Fruit fly (Drosophila melanogaster): ENCODE results near the gene CG7714.
A peak's percentile ranks its signal among the peaks of the same experiment; 100 is the strongest.

The CG7714 gene

DNA sequence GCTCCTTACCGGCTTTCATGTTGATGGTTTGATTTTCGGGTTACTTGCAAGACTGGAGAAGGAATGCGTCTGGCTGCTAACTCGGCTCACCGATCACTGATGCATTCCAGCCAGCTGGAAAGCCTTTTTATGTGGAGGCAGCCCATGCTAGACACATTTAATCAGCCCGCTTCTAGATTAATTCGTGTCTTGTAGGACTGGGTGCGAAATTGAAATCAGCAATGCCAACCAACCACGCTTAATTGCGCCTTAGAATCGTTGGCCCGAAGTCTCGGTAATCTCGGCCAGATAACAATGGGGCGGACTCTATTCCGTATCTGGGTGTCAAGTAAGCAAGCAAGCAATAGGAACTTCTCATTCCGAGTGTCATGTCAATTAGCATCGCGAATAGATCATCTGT lies at the start of gene CG7714:
CG7714 (minus strand) TSS at position 101 of the 400 bp plus-strand sequence.
- TF ChIP-seq EcR (GFP tag; optimal IDR thresholded peaks at IDR 0.05) (no peak), psq (optimal IDR thresholded peaks at IDR 0.05) (no peak), usp (GFP tag; optimal IDR thresholded peaks at IDR 0.05) (no peak), Dll (optimal IDR thresholded peaks at IDR 0.05) (no peak), pan (optimal IDR thresholded peaks at IDR 0.05) (no peak), CG8478 (optimal IDR thresholded peaks at IDR 0.05) (no peak)

DNA sequence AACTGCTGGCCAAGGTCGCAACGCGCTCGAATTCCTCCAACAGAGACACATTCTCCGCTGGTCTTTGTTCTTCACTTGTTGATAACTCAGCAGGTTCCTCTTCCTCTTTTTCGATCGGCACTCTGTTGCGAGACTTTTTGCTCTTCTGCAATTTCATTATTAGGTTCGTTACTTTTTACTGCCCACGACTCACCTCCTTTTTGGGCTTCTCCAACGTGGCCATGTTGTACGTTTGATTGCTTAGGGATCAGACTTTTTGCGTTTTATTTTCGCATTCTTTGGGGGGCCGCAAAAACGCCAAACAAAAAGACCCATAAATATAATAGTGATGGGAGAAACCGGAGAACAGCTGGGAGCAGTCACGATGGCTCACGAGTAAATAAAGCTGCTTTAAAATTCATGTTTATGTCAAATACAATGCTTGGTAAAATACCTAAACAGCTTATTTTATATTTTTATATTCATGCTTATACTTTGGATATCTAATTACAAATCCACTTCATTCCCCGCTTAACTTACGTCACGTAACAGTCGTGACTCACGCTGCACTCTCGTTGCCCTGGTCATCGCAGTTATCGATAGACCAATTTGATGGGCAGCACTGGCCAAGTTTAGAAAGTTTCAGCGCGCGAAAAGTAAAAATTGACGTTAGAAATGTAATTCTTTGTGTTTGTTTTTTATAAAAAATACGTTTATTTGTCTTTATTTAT lies 32.5 kb upstream of the CG7714 start, which contains the start of gene Epg5:
Epg5 (minus strand) TSS at position 326 of the 710 bp plus-strand sequence.
- TF ChIP-seq EcR (GFP tag; optimal IDR thresholded peaks at IDR 0.05): no peak
- no peak for TF ChIP-seq Dll (optimal IDR thresholded peaks at IDR 0.05)
- no peak for TF ChIP-seq CG8478 (optimal IDR thresholded peaks at IDR 0.05)
- no peak for TF ChIP-seq psq (optimal IDR thresholded peaks at IDR 0.05)
- TF ChIP-seq usp (GFP tag; optimal IDR thresholded peaks at IDR 0.05): no peak
- no peak for TF ChIP-seq pan (optimal IDR thresholded peaks at IDR 0.05)

dm6 chr3R:18749786-18750185 lies 23.6 kb upstream of the CG7714 start:
- no peak for TF ChIP-seq pan (optimal IDR thresholded peaks at IDR 0.05)
- no peak for TF ChIP-seq EcR (GFP tag; optimal IDR thresholded peaks at IDR 0.05)
- TF ChIP-seq psq (optimal IDR thresholded peaks at IDR 0.05): no peak
- no peak for TF ChIP-seq Dll (optimal IDR thresholded peaks at IDR 0.05)
- TF ChIP-seq CG8478 (optimal IDR thresholded peaks at IDR 0.05): no peak

DNA sequence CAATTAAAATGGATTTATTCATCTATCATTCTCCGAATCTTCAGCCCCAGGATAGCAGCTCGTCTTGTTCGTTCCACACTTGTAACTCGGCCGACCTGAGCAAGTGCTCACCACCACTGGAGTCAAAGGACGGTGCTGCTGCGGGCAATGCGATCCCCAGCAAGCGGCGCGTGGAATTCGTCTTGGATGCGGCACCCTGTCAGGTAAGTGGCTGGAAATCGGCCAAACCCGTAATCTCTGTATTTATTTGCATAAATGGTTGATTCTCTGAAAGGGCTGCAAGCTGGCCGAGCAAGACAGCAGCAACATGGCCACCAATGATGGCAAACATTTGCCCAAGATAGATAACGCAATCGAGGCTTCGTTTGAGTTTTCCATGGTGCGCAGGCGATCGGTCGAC lies 21.9 kb upstream of the CG7714 start:
- no peak for TF ChIP-seq psq (optimal IDR thresholded peaks at IDR 0.05)
- TF ChIP-seq usp (GFP tag; optimal IDR thresholded peaks at IDR 0.05): no peak
- no peak for TF ChIP-seq Dll (optimal IDR thresholded peaks at IDR 0.05)

DNA sequence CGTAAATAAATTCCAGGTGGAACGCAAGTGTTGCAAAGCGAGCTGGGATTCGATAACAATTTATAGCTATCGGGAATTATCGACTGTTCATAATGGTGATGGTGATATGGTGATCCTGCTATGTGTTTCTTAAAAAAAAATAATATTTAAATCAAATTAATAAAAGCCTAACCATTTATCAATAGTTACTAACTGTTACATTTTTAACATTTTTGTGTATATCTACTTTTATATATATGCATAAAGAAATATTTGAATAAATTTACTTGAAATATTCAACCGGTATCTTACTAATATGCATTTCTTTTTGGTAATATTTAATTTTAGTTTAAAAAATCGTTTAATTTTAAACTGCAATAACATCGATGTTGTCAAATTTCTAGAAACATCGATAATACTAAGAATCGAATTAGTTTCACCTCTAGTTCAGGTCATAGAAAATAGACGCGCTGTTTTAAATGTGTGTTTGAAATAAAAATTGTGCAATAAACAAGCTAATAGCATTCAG lies 19.8 kb upstream of the CG7714 start, which contains the start of the genes PGS1 and gwl:
PGS1 (minus strand) TSS at position 81 of the 508 bp plus-strand sequence.
gwl (plus strand) TSS at position 410 of the 508 bp plus-strand sequence.
- TF ChIP-seq usp (GFP tag; optimal IDR thresholded peaks at IDR 0.05) (no peak), pan (optimal IDR thresholded peaks at IDR 0.05) (no peak), psq (optimal IDR thresholded peaks at IDR 0.05) (no peak), Dll (optimal IDR thresholded peaks at IDR 0.05) (no peak), CG8478 (optimal IDR thresholded peaks at IDR 0.05) (no peak), EcR (GFP tag; optimal IDR thresholded peaks at IDR 0.05) (no peak)

DNA sequence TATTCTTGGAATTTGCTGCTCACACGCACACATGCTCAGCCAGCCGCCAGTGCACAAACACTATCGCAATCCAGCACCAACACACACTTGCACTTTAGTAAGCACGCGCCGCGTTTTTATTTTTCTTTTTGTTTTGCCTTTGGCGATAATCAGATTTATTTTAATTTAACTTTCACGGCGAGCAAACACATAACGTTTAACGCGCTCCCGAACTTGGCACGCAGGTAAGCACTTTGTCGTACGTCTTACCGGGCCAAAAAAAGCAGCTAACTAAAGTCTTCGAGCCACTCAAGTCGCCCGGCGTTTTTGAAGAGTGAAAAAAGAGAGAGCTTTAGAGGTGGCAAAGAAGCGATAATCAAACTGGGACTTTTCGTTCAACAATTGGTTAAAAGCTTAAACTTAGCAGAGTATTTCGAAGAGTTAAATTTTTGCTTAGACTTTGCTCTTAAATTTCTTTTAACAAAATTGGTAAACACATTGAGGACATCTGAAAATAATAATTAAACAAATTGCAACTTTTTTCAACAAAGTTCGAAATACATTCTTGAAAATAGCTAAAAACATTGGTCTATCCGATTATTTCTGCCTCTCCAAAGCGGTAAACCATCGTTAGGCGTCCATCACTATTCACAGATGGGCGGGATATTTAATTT lies 17.2 kb upstream of the CG7714 start, which contains the start of gene Mekk1:
Mekk1 (minus strand) TSS at position 325 of the 653 bp plus-strand sequence.
- no peak for TF ChIP-seq psq (optimal IDR thresholded peaks at IDR 0.05)
- no peak for TF ChIP-seq Dll (optimal IDR thresholded peaks at IDR 0.05)
- no peak for TF ChIP-seq pan (optimal IDR thresholded peaks at IDR 0.05)
- TF ChIP-seq CG8478 (optimal IDR thresholded peaks at IDR 0.05): no peak
- TF ChIP-seq EcR (GFP tag; optimal IDR thresholded peaks at IDR 0.05): no peak
- TF ChIP-seq usp (GFP tag; optimal IDR thresholded peaks at IDR 0.05): no peak

DNA sequence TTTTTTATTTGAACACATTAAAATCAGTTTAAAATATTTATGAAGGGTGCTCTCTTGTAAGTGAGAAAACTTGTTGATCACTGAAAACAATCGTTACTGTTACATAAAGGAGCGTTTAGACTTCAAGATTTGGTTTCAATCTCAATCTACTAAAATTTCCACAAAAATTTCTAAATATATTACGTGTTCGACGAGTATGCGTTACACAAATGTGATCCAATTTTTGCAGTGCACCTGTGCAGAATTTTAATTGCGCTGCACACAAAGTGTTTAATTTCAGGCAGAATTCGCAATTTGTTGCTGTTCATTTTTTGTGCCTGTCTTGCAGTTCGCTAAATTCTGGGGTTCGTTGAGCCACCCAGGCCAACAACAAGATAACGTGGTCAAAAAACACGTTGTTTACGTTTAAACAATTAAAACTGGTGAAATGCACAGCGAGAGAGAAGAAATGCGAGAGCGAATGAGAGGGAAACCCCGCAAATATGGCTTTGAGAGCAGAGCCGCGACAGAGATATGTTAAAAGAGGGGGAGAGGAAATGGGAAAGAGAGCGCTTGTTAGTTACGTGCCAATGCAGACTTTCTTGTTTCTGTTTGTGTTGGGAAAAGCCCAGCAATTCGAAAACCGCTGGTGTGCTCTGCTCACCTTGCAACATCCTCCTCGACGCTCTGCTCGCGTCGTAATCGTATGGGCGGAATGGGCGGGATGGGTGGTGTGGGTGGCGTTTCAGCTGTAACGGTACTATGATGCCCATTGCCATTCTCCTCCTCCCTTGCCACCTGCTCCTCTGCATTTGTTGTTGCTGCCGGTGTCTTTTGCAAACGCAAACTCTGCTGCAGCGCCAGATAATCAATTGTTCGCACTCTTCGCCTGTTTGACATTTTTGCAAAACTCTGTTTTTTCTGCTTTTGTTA lies 16.4 kb upstream of the CG7714 start:
- TF ChIP-seq Dll (optimal IDR thresholded peaks at IDR 0.05): peak; percentile 85
- TF ChIP-seq CG8478 (optimal IDR thresholded peaks at IDR 0.05): no peak

DNA sequence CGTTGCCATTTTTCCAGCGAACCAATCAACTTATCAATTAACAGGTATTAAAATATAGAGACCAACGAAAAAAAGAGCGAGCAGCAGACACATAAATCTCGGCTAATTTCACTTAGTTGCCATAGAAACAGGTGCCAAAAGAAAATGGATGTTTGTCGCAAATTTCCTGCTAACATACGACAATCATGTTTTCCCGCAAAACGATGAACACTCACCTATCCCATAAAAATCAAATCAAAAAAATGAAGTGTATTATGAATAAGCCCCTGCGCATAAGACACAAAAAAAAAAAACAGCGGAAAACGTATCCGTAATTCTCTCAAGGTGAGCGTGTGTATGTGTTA lies 15.6 kb upstream of the CG7714 start:
- TF ChIP-seq usp (GFP tag; optimal IDR thresholded peaks at IDR 0.05) (no peak), pan (optimal IDR thresholded peaks at IDR 0.05) (peak; percentile 92)

- TF ChIP-seq Dll (optimal IDR thresholded peaks at IDR 0.05): no peak
- TF ChIP-seq pan (optimal IDR thresholded peaks at IDR 0.05): peak; percentile 95
Observed at dm6 chr3R:18741027-18741843, 15.0 kb upstream of the CG7714 start.

- TF ChIP-seq Dll (optimal IDR thresholded peaks at IDR 0.05) (no peak), pan (optimal IDR thresholded peaks at IDR 0.05) (no peak), CG8478 (optimal IDR thresholded peaks at IDR 0.05) (no peak), psq (optimal IDR thresholded peaks at IDR 0.05) (no peak), usp (GFP tag; optimal IDR thresholded peaks at IDR 0.05) (no peak), EcR (GFP tag; optimal IDR thresholded peaks at IDR 0.05) (no peak)
Observed at dm6 chr3R:18739978-18740954, 14.0 kb upstream of the CG7714 start.
